Worm (Caenorhabditis elegans) whole organism, young adult: ENCODE results near the gene mig-17.

Source experiments
- B0261.1 ChIP-seq: sonication (generic microtip); optimal IDR thresholded peaks from 2 replicates; lab custom pipeline; 2016; ENCODE audit warnings: mild to moderate bottlenecking, missing genetic modification characterization, moderate library complexity, missing compliant biosample characterization
- F57C9.4 ChIP-seq: sonication (generic microtip); optimal IDR thresholded peaks from 2 replicates; lab custom pipeline; 2017; ENCODE audit warnings: mild to moderate bottlenecking, missing genetic modification characterization, missing compliant biosample characterization
- ama-1 ChIP-seq, 3 experiments: fragments of 150-350 bp in 1 of 3; sonication (generic microtip) in 2 of 3; optimal IDR thresholded peaks; 2 replicates each; lab custom pipeline; 2014 to 2018; ENCODE audit warnings: missing biosample characterization in 2 of 3, missing genetic modification characterization in 2 of 3, missing genetic modification reagents in 2 of 3
- bed-1 ChIP-seq: fragments of 200-800 bp; sonication (Bioruptor generic); IDR thresholded peaks from 2 replicates; pipeline ENCODE4 v1.3.6; 2022; ENCODE audit warnings: missing genetic modification reagents, missing genetic modification characterization, missing compliant biosample characterization
- ccch-3 ChIP-seq: fragments of 200-800 bp; sonication (Bioruptor generic); optimal IDR thresholded peaks from 2 replicates; lab custom pipeline; 2018; ENCODE audit warnings: mild to moderate bottlenecking, missing genetic modification characterization, missing compliant biosample characterization
- ets-4 ChIP-seq: fragments of 200-800 bp; sonication (Bioruptor generic); optimal IDR thresholded peaks from 2 replicates; lab custom pipeline; 2018; ENCODE audit warnings: mild to moderate bottlenecking, missing genetic modification characterization, missing compliant biosample characterization
- lin-40 ChIP-seq: sonication (generic microtip); optimal IDR thresholded peaks from 2 replicates; lab custom pipeline; 2016; ENCODE audit warnings: missing genetic modification characterization, mild to moderate bottlenecking, missing compliant biosample characterization, missing genotype, missing genetic modification reagents
- nfya-1 ChIP-seq: sonication (generic microtip); optimal IDR thresholded peaks from 2 replicates; lab custom pipeline; 2017; ENCODE audit warnings: antibody characterized with exemption, missing compliant biosample characterization, missing genetic modification characterization, borderline replicate concordance; ENCODE audit not compliant: insufficient read depth
- nhr-90 ChIP-seq: sonication (generic microtip); optimal IDR thresholded peaks from 2 replicates; lab custom pipeline; 2016; ENCODE audit warnings: missing genotype, mild to moderate bottlenecking, missing genetic modification characterization, missing compliant biosample characterization
- pha-4 ChIP-seq: fragments of 150-350 bp; sonication (generic microtip); optimal IDR thresholded peaks from 2 replicates; lab custom pipeline; 2014; ENCODE audit warnings: missing biosample characterization, missing genetic modification reagents, missing genetic modification characterization
- rpc-1 ChIP-seq, 2 experiments: fragments of 150-350 bp in 1 of 2; sonication (generic microtip) in 1 of 2; optimal IDR thresholded peaks; 2 replicates each; lab custom pipeline; 2014 to 2018; ENCODE audit warnings: missing biosample characterization in 1 of 2, missing genetic modification characterization in 1 of 2, missing genetic modification reagents in 1 of 2, missing genotype in 1 of 2
- snpc-4 ChIP-seq, 5 experiments: fragments of 150-350 bp in 1 of 5; sonication (generic microtip) in 4 of 5; optimal IDR thresholded peaks; 2 replicates each; lab custom pipeline; 2014 to 2018; ENCODE audit warnings: missing genetic modification characterization in 5 of 5, missing biosample characterization in 3 of 5, antibody characterized with exemption in 2 of 5, mild to moderate bottlenecking in 2 of 5, missing compliant biosample characterization in 2 of 5, missing genotype in 2 of 5, moderate library complexity in 2 of 5, missing genetic modification reagents in 1 of 5
- xnd-1 ChIP-seq: sonication (generic microtip); optimal IDR thresholded peaks from 2 replicates; lab custom pipeline; 2016; ENCODE audit warnings: missing genotype, missing genetic modification reagents, missing genetic modification characterization, missing compliant biosample characterization
- zim-3 ChIP-seq: sonication (generic microtip); optimal IDR thresholded peaks from 2 replicates; lab custom pipeline; 2017; ENCODE audit warnings: mild to moderate bottlenecking, missing genetic modification characterization, moderate library complexity, missing compliant biosample characterization

- TF ChIP-seq B0261.1 (tag; lab: Kevin White, UChicago) (no peak), rpc-1 (optimal IDR thresholded peaks at IDR 0.05; lab: Kevin White, UChicago) (no peak), rpc-1 (tag; optimal IDR thresholded peaks at IDR 0.05; lab: Kevin White, UChicago) (no peak), pha-4 (tag; lab: Kevin White, UChicago) (no peak), lin-40 (tag; lab: Kevin White, UChicago) (no peak), zim-3 (no peak), bed-1 (GFP tag; lab: Robert Waterston, UW) (no peak), ama-1 (optimal IDR thresholded peaks at IDR 0.05; lab: Kevin White, UChicago) (no peak), ama-1 (GFP tag; optimal IDR thresholded peaks at IDR 0.05; lab: Kevin White, UChicago) (no peak), ets-4 (GFP tag; lab: Kevin White, UChicago) (no peak), F57C9.4 (no peak), nfya-1 (tag; lab: Kevin White, UChicago) (no peak), nhr-90 (no peak), snpc-4 (GFP tag; optimal IDR thresholded peaks at IDR 0.05; lab: Kevin White, UChicago) (no peak), snpc-4 (tag; optimal IDR thresholded peaks at IDR 0.05; lab: Kevin White, UChicago) (no peak), ccch-3 (GFP tag; lab: Kevin White, UChicago) (no peak), xnd-1 (tag; lab: Kevin White, UChicago) (no peak)
Measured at ce11 chrV:11459255-11459654, 12.8 kb downstream of the mig-17 start, which contains the start of gene T11F9.1.
